Fruit fly (Drosophila melanogaster) whole organism, embryonic: ENCODE results near the gene Ilk.
A peak's percentile ranks its signal among the peaks of the same experiment; 100 is the strongest.

Experiments
- ATbp ChIP-seq: fragments of 200-800 bp; sonication (Bioruptor generic); optimal IDR thresholded peaks from 2 replicates; lab custom pipeline; 2017; ENCODE audit warnings: missing biosample characterization, mild to moderate bottlenecking, missing genetic modification characterization, missing genetic modification reagents
- Bteb2 ChIP-seq: fragments of 200-800 bp; sonication (Bioruptor generic); optimal IDR thresholded peaks from 2 replicates; lab custom pipeline; 2016; ENCODE audit warnings: missing biosample characterization, missing genetic modification characterization
- CG10321 ChIP-seq: fragments of 200-800 bp; sonication (Bioruptor generic); IDR thresholded peaks from 2 replicates; pipeline ENCODE4 v1.3.6; 2022; ENCODE audit warnings: missing biosample characterization, missing genetic modification characterization
- CG10979 ChIP-seq: fragments of 200-800 bp; sonication (Bioruptor generic); optimal IDR thresholded peaks from 2 replicates; lab custom pipeline; 2018; ENCODE audit warnings: missing biosample characterization, mild to moderate bottlenecking, missing genetic modification characterization, moderate library complexity
- CG11723 ChIP-seq: fragments of 200-800 bp; sonication (Bioruptor generic); optimal IDR thresholded peaks from 2 replicates; lab custom pipeline; 2017; ENCODE audit warnings: missing biosample characterization, mild to moderate bottlenecking, missing genetic modification characterization
- CG12299 ChIP-seq: fragments of 200-800 bp; sonication (Bioruptor generic); optimal IDR thresholded peaks from 2 replicates; lab custom pipeline; 2018; ENCODE audit warnings: missing biosample characterization, mild to moderate bottlenecking, missing genetic modification characterization
- CG13424 ChIP-seq: fragments of 200-800 bp; sonication (Bioruptor generic); optimal IDR thresholded peaks from 2 replicates; lab custom pipeline; 2019; ENCODE audit warnings: missing biosample characterization, mild to moderate bottlenecking, missing genetic modification characterization, moderate library complexity
- CG14014 ChIP-seq: fragments of 200-800 bp; sonication (Bioruptor generic); IDR thresholded peaks from 2 replicates; pipeline ENCODE4 v1.3.6; 2022; ENCODE audit warnings: missing biosample characterization, missing genetic modification characterization
- CG14860 ChIP-seq: fragments of 200-800 bp; sonication (Bioruptor generic); IDR thresholded peaks from 3 replicates; pipeline ENCODE4 v1.3.6; 2022; ENCODE audit warnings: missing biosample characterization, missing genetic modification characterization; ENCODE audit not compliant: partially characterized antibody
- CG15479 ChIP-seq: fragments of 200-800 bp; sonication (Bioruptor generic); optimal IDR thresholded peaks from 3 replicates; lab custom pipeline; 2019; ENCODE audit warnings: missing biosample characterization, mild to moderate bottlenecking, missing genetic modification characterization, moderate library complexity
- CG15696 ChIP-seq: fragments of 200-800 bp; sonication (Bioruptor generic); optimal IDR thresholded peaks from 2 replicates; lab custom pipeline; 2019; ENCODE audit warnings: missing biosample characterization, mild to moderate bottlenecking, missing genetic modification characterization, moderate library complexity
- CG1647 ChIP-seq: fragments of 200-800 bp; sonication (Bioruptor generic); optimal IDR thresholded peaks from 3 replicates; lab custom pipeline; 2016; ENCODE audit warnings: missing biosample characterization, missing genetic modification characterization
- CG18764 ChIP-seq: fragments of 200-800 bp; sonication (Bioruptor generic); optimal IDR thresholded peaks from 3 replicates; lab custom pipeline; 2016; ENCODE audit warnings: missing biosample characterization, missing genetic modification characterization
- CG33557 ChIP-seq: fragments of 200-800 bp; sonication (Bioruptor generic); optimal IDR thresholded peaks from 2 replicates; lab custom pipeline; 2019; ENCODE audit warnings: missing biosample characterization, mild to moderate bottlenecking, missing genetic modification characterization, moderate library complexity
- CG3726 ChIP-seq: fragments of 200-800 bp; sonication (Bioruptor generic); IDR thresholded peaks from 3 replicates; pipeline ENCODE4, ENCODE4 v1.3.6; 2022; ENCODE audit warnings: missing biosample characterization, missing genetic modification characterization
- CG43689 ChIP-seq: fragments of 200-800 bp; sonication (Bioruptor generic); IDR thresholded peaks from 2 replicates; pipeline ENCODE4 v1.3.6; 2022; ENCODE audit warnings: missing biosample characterization, missing genetic modification characterization
- CG6175 ChIP-seq: fragments of 200-800 bp; sonication (Bioruptor generic); IDR thresholded peaks from 3 replicates; pipeline ENCODE4 v1.3.6; 2022; ENCODE audit warnings: missing biosample characterization, missing genetic modification characterization
- CG6254 ChIP-seq: fragments of 200-800 bp; sonication (Bioruptor generic); optimal IDR thresholded peaks from 3 replicates; lab custom pipeline; 2017; ENCODE audit warnings: mild to moderate bottlenecking, missing biosample characterization, missing genetic modification reagents, missing genetic modification characterization
- CG7372 ChIP-seq: fragments of 200-800 bp; sonication (Bioruptor generic); IDR thresholded peaks from 2 replicates; pipeline ENCODE4 v1.3.6; 2022; ENCODE audit warnings: missing biosample characterization, missing genetic modification characterization
- CG8281 ChIP-seq: fragments of 200-800 bp; sonication (Bioruptor generic); optimal IDR thresholded peaks from 2 replicates; lab custom pipeline; 2018; ENCODE audit warnings: missing biosample characterization, mild to moderate bottlenecking, missing genetic modification characterization, moderate library complexity
- CG8290 ChIP-seq, 3 experiments: fragments of 200-800 bp; sonication (Bioruptor generic); optimal IDR thresholded peaks; 2 replicates each; lab custom pipeline; 2016 to 2019; ENCODE audit warnings: missing biosample characterization in 3 of 3, missing genetic modification characterization in 3 of 3, mild to moderate bottlenecking in 2 of 3, moderate library complexity in 1 of 3
- CG9876 ChIP-seq: fragments of 200-800 bp; sonication (Bioruptor generic); optimal IDR thresholded peaks from 2 replicates; lab custom pipeline; 2016; ENCODE audit warnings: missing biosample characterization, missing genetic modification characterization
- CrebB ChIP-seq: fragments of 200-800 bp; sonication (Bioruptor generic); optimal IDR thresholded peaks from 3 replicates; lab custom pipeline; 2018; ENCODE audit warnings: missing biosample characterization, mild to moderate bottlenecking, missing genetic modification characterization
- D19A ChIP-seq: fragments of 200-800 bp; optimal IDR thresholded peaks from 3 replicates; lab custom pipeline; 2019; ENCODE audit warnings: missing biosample characterization, mild to moderate bottlenecking, missing genetic modification characterization, moderate library complexity
- Dfd ChIP-seq, 2 experiments: fragments of >200 bp; optimal IDR thresholded peaks; 2 replicates each; lab custom pipeline; 2017; ENCODE audit warnings: missing biosample characterization in 2 of 2, missing genetic modification characterization in 2 of 2
- ERR ChIP-seq: fragments of 200-800 bp; sonication (Bioruptor generic); optimal IDR thresholded peaks from 2 replicates; lab custom pipeline; 2016; ENCODE audit warnings: missing biosample characterization, missing genetic modification characterization
- HLHmδ ChIP-seq: fragments of 200-800 bp; sonication (Bioruptor generic); optimal IDR thresholded peaks from 2 replicates; lab custom pipeline; 2018; ENCODE audit warnings: missing biosample characterization, mild to moderate bottlenecking, missing genetic modification characterization, moderate library complexity
- Jarid2 ChIP-seq: fragments of 200-800 bp; sonication (Bioruptor generic); optimal IDR thresholded peaks from 3 replicates; lab custom pipeline; 2017; ENCODE audit warnings: mild to moderate bottlenecking, missing biosample characterization, missing genetic modification reagents, missing genetic modification characterization
- Lpt ChIP-seq: fragments of >200 bp; optimal IDR thresholded peaks from 2 replicates; lab custom pipeline; 2018; ENCODE audit warnings: missing biosample characterization, missing genetic modification characterization
- Mad ChIP-seq: fragments of 200-800 bp; sonication (Bioruptor generic); optimal IDR thresholded peaks from 2 replicates; lab custom pipeline; 2016; ENCODE audit warnings: missing biosample characterization, missing genetic modification characterization
- Med ChIP-seq: fragments of 200-800 bp; sonication (Bioruptor generic); peaks from one replicate; lab custom pipeline; 2016; ENCODE audit warnings: missing biosample characterization, missing genetic modification characterization, mild to moderate bottlenecking, inconsistent platforms, moderate library complexity
- Optix ChIP-seq: fragments of 200-800 bp; sonication (Bioruptor generic); IDR thresholded peaks from 3 replicates; pipeline ENCODE4 v1.3.6; 2022; ENCODE audit warnings: missing biosample characterization, missing genetic modification characterization
- Rfx ChIP-seq: fragments of 200-800 bp; sonication (Bioruptor generic); IDR thresholded peaks from 2 replicates; pipeline ENCODE4 v1.3.6; 2022; ENCODE audit warnings: missing biosample characterization, missing genetic modification characterization
- Six4 ChIP-seq: fragments of 200-800 bp; sonication (Bioruptor generic); optimal IDR thresholded peaks from 2 replicates; lab custom pipeline; 2016; ENCODE audit warnings: missing biosample characterization, missing genetic modification characterization
- TFAM ChIP-seq: fragments of 200-800 bp; sonication (Bioruptor generic); optimal IDR thresholded peaks from 2 replicates; lab custom pipeline; 2017; ENCODE audit warnings: missing biosample characterization, missing genetic modification characterization, inconsistent platforms
- Usf ChIP-seq: fragments of 200-800 bp; sonication (Bioruptor generic); optimal IDR thresholded peaks from 2 replicates; lab custom pipeline; 2017; ENCODE audit warnings: missing genotype, missing biosample characterization, missing genetic modification characterization
- Xbp1 ChIP-seq: fragments of 200-800 bp; sonication (Bioruptor generic); optimal IDR thresholded peaks from 3 replicates; lab custom pipeline; 2016; ENCODE audit warnings: missing biosample characterization, mild to moderate bottlenecking, missing genetic modification characterization
- YL-1 ChIP-seq: fragments of 200-800 bp; sonication (Bioruptor generic); optimal IDR thresholded peaks from 3 replicates; lab custom pipeline; 2017; ENCODE audit warnings: missing biosample characterization, mild to moderate bottlenecking, missing genetic modification characterization
- bigmax ChIP-seq: fragments of 200-800 bp; sonication (Bioruptor generic); optimal IDR thresholded peaks from 2 replicates; lab custom pipeline; 2018; ENCODE audit warnings: missing biosample characterization, mild to moderate bottlenecking, missing genetic modification characterization
- btn ChIP-seq: fragments of 200-800 bp; sonication (Bioruptor generic); optimal IDR thresholded peaks from 2 replicates; lab custom pipeline; 2016; ENCODE audit warnings: missing biosample characterization, missing genetic modification characterization
- en ChIP-seq: fragments of 200-800 bp; sonication (Bioruptor generic); optimal IDR thresholded peaks from 2 replicates; lab custom pipeline; 2016; ENCODE audit warnings: missing biosample characterization, missing genetic modification characterization
- klu ChIP-seq: fragments of 200-800 bp; sonication (Bioruptor generic); IDR thresholded peaks from 2 replicates; pipeline ENCODE4 v1.3.6; 2022; ENCODE audit warnings: missing biosample characterization, missing genetic modification characterization
- kni ChIP-seq: fragments of 200-800 bp; sonication (Bioruptor generic); optimal IDR thresholded peaks from 3 replicates; lab custom pipeline; 2017; ENCODE audit warnings: mild to moderate bottlenecking, missing biosample characterization, missing genetic modification reagents, missing genetic modification characterization
- ro ChIP-seq: fragments of 200-800 bp; sonication (Bioruptor generic); IDR thresholded peaks from 2 replicates; pipeline ENCODE4 v1.3.6; 2022; ENCODE audit warnings: missing biosample characterization, missing genetic modification characterization
- salm ChIP-seq: fragments of 200-800 bp; sonication (Bioruptor generic); optimal IDR thresholded peaks from 2 replicates; lab custom pipeline; 2018; ENCODE audit warnings: missing biosample characterization, mild to moderate bottlenecking, missing genetic modification characterization
- sr ChIP-seq: fragments of 200-800 bp; sonication (Bioruptor generic); IDR thresholded peaks from 3 replicates; pipeline ENCODE4 v1.3.6; 2022; ENCODE audit warnings: missing biosample characterization, missing genetic modification characterization
- tap ChIP-seq: fragments of 200-800 bp; optimal IDR thresholded peaks from 3 replicates; lab custom pipeline; 2019; ENCODE audit warnings: missing biosample characterization, mild to moderate bottlenecking, missing genetic modification characterization, moderate library complexity
- tio ChIP-seq: fragments of 200-800 bp; sonication (Bioruptor generic); optimal IDR thresholded peaks from 2 replicates; lab custom pipeline; 2017; ENCODE audit warnings: missing biosample characterization, missing genetic modification characterization, inconsistent platforms
- tup ChIP-seq: fragments of 200-800 bp; sonication (Bioruptor generic); optimal IDR thresholded peaks from 2 replicates; lab custom pipeline; 2016; ENCODE audit warnings: missing biosample characterization, mild to moderate bottlenecking, missing genetic modification characterization, moderate library complexity
- unpg ChIP-seq: fragments of 200-800 bp; sonication (Bioruptor generic); optimal IDR thresholded peaks from 3 replicates; lab custom pipeline; 2018; ENCODE audit warnings: missing biosample characterization, mild to moderate bottlenecking, missing genetic modification characterization, moderate library complexity
- yki ChIP-seq: fragments of >200 bp; optimal IDR thresholded peaks from 3 replicates; lab custom pipeline; 2018

Ilk gene

dm6 chr3L:21216697-21217291 lies at the start of gene Ilk, which contains the start of gene Trmt112 (continued):
- TF ChIP-seq tup (GFP tag; lab: Kevin White, UChicago), result no peak
- TF ChIP-seq yki, result no peak
- no peak for TF ChIP-seq CG10321 (GFP tag; lab: Robert Waterston, UW)
- TF ChIP-seq Mad, result no peak
- peak; percentile 87 for TF ChIP-seq Med (GFP tag; lab: Kevin White, UChicago)
- no peak for TF ChIP-seq Bteb2 (GFP tag; lab: Kevin White, UChicago)
- TF ChIP-seq CG43689 (GFP tag; lab: Robert Waterston, UW), result no peak
- no peak for TF ChIP-seq CG9876
- no peak for TF ChIP-seq unpg
- TF ChIP-seq CG6175 (GFP tag; lab: Robert Waterston, UW), result no peak
- no peak for TF ChIP-seq Lpt (GFP tag; lab: Kevin White, UChicago)
- no peak for TF ChIP-seq ro (GFP tag; lab: Robert Waterston, UW)
- no peak for TF ChIP-seq CG13424
- no peak for TF ChIP-seq bigmax
- TF ChIP-seq YL-1 (GFP tag; lab: Kevin White, UChicago), result peak; percentile 91
- no peak for TF ChIP-seq CG8290 (GFP tag; optimal IDR thresholded peaks at IDR 0.05; lab: Kevin White, UChicago)
- no peak for TF ChIP-seq CG8290 (tag; optimal IDR thresholded peaks at IDR 0.05; lab: Kevin White, UChicago)
- no peak for TF ChIP-seq klu
- TF ChIP-seq HLHmδ (GFP tag; lab: Kevin White, UChicago), result peak; percentile 13
- TF ChIP-seq CG14014, result no peak
- no peak for TF ChIP-seq Usf (GFP tag; lab: Kevin White, UChicago)
- TF ChIP-seq Xbp1 (GFP tag; lab: Kevin White, UChicago), result peak; percentile 22
- TF ChIP-seq ERR (GFP tag; lab: Kevin White, UChicago), result no peak
- peak; percentile 42; the same call in 1 of the 2 replicates for TF ChIP-seq Rfx (GFP tag; lab: Robert Waterston, UW)
- TF ChIP-seq CG12299 (tag; lab: Kevin White, UChicago), result no peak
- no peak for TF ChIP-seq CG15696 (tag; lab: Kevin White, UChicago)
- TF ChIP-seq Jarid2, result no peak
- no peak for TF ChIP-seq CG6254

- TF ChIP-seq Dfd (GFP tag; optimal IDR thresholded peaks at IDR 0.05; lab: Kevin White, UChicago), result no peak
- peak; percentile 76 for TF ChIP-seq tap (tag; lab: Kevin White, UChicago)
- TF ChIP-seq D19A (tag; lab: Kevin White, UChicago), result no peak
- no peak for TF ChIP-seq CG33557 (GFP tag; lab: Kevin White, UChicago)
- TF ChIP-seq CG11723 (GFP tag; lab: Kevin White, UChicago), result peak; percentile 64
- peak; percentile 60 for TF ChIP-seq en (GFP tag; lab: Kevin White, UChicago)
- peak; percentile 72 for TF ChIP-seq Bteb2 (GFP tag; lab: Kevin White, UChicago)
- peak; percentile 24 for TF ChIP-seq tio
- 0 out of 3 replicates have a peak, but pooled peaks have one; percentile 60 for TF ChIP-seq CG3726 (GFP tag; lab: Robert Waterston, UW)
- TF ChIP-seq CrebB (tag; lab: Kevin White, UChicago), result peak; percentile 93
- TF ChIP-seq salm (tag; lab: Kevin White, UChicago), result peak; percentile 69
- TF ChIP-seq btn (GFP tag; lab: Kevin White, UChicago), result peak; percentile 77
- no peak for TF ChIP-seq CG14860 (GFP tag; lab: Robert Waterston, UW)
- TF ChIP-seq CG15479 (GFP tag; lab: Kevin White, UChicago), result no peak
- TF ChIP-seq Optix, result peak; percentile 77
- peak; percentile 4 for TF ChIP-seq TFAM
- TF ChIP-seq CG10979 (tag; lab: Kevin White, UChicago), result no peak
- TF ChIP-seq Six4, result peak; percentile 61
- TF ChIP-seq kni (GFP tag; lab: Kevin White, UChicago), result no peak
- TF ChIP-seq CG8281 (tag; lab: Kevin White, UChicago), result peak; percentile 71
- TF ChIP-seq ATbp (GFP tag; lab: Kevin White, UChicago), result peak; percentile 80
- TF ChIP-seq sr (GFP tag; lab: Robert Waterston, UW), result peak; percentile 32; the same call in 1 of the 3 replicates
- TF ChIP-seq CG18764, result peak; percentile 76
- TF ChIP-seq CG1647 (GFP tag; lab: Kevin White, UChicago), result peak; percentile 83
- peak; percentile 100 for TF ChIP-seq Med (GFP tag; lab: Kevin White, UChicago)
- peak; percentile 83 for TF ChIP-seq CG7372 (GFP tag; lab: Robert Waterston, UW)
Measured at dm6 chr3L:21171905-21172304, 44.8 kb upstream of the Ilk start, which contains the start of gene Ac78C. Gene Ac78C (minus strand): TSS chr3L:21171930.
